Fruit fly (Drosophila melanogaster) whole organism, prepupa: ENCODE measurements around the gene CG32263.

Experiments used
- Blimp-1 ChIP-seq: fragments of 200-800 bp; sonication (Bioruptor generic); optimal IDR thresholded peaks from 3 replicates; lab custom pipeline; 2017; ENCODE audit warnings: missing biosample characterization, missing genetic modification characterization, mild to moderate bottlenecking, moderate library complexity, missing genetic modification reagents
- CG10631 ChIP-seq: fragments of 200-800 bp; sonication (Bioruptor generic); optimal IDR thresholded peaks from 2 replicates; lab custom pipeline; 2016; ENCODE audit warnings: missing biosample characterization, missing genetic modification characterization
- CG11294 ChIP-seq: fragments of 200-800 bp; sonication (Bioruptor generic); IDR thresholded peaks from 2 replicates; pipeline ENCODE4 v1.3.6; 2022; ENCODE audit warnings: missing biosample characterization, missing genetic modification characterization
- CG11762 ChIP-seq: fragments of 200-800 bp; sonication (Bioruptor generic); optimal IDR thresholded peaks from 3 replicates; lab custom pipeline; 2016; ENCODE audit warnings: missing biosample characterization, missing genetic modification characterization; ENCODE audit not compliant: insufficient read depth
- CG16779 ChIP-seq: fragments of 200-800 bp; sonication (Bioruptor generic); optimal IDR thresholded peaks from 3 replicates; lab custom pipeline; 2017; ENCODE audit warnings: missing biosample characterization, mild to moderate bottlenecking, missing genetic modification characterization
- CG3032 ChIP-seq: fragments of 200-800 bp; optimal IDR thresholded peaks from 2 replicates; lab custom pipeline; 2019; ENCODE audit warnings: missing biosample characterization, mild to moderate bottlenecking, missing genetic modification characterization, moderate library complexity
- CG31627 ChIP-seq: fragments of 200-800 bp; sonication (Bioruptor generic); optimal IDR thresholded peaks from 3 replicates; lab custom pipeline; 2016; ENCODE audit warnings: missing biosample characterization, missing genetic modification characterization
- CG34406 ChIP-seq: fragments of 200-800 bp; sonication (Bioruptor generic); optimal IDR thresholded peaks from 3 replicates; lab custom pipeline; 2016; ENCODE audit warnings: missing biosample characterization, missing genetic modification characterization
- CG3919 ChIP-seq: fragments of 200-800 bp; sonication (Bioruptor generic); optimal IDR thresholded peaks from 3 replicates; lab custom pipeline; 2016; ENCODE audit warnings: missing biosample characterization, missing genetic modification characterization
- CG4318 ChIP-seq: fragments of 200-800 bp; sonication (Bioruptor generic); optimal IDR thresholded peaks from 3 replicates; lab custom pipeline; 2017; ENCODE audit warnings: missing biosample characterization, mild to moderate bottlenecking, missing genetic modification characterization
- CG6163 ChIP-seq: fragments of 200-800 bp; sonication (Bioruptor generic); IDR thresholded peaks from 3 replicates; pipeline ENCODE4 v1.3.6; 2022; ENCODE audit warnings: missing biosample characterization, missing genetic modification characterization
- CG6276 ChIP-seq: fragments of 200-800 bp; sonication (Bioruptor generic); optimal IDR thresholded peaks from 2 replicates; lab custom pipeline; 2017; ENCODE audit warnings: missing biosample characterization, mild to moderate bottlenecking, missing genetic modification characterization
- CG6792 ChIP-seq: fragments of 200-800 bp; sonication (Bioruptor generic); optimal IDR thresholded peaks from 3 replicates; lab custom pipeline; 2016; ENCODE audit warnings: missing biosample characterization, missing genetic modification characterization
- CG6808 ChIP-seq: fragments of 200-800 bp; sonication (Bioruptor generic); optimal IDR thresholded peaks from 3 replicates; lab custom pipeline; 2017; ENCODE audit warnings: missing biosample characterization, missing genetic modification characterization, mild to moderate bottlenecking, moderate library complexity, missing genetic modification reagents
- CG7368 ChIP-seq: fragments of 200-800 bp; sonication (Bioruptor generic); optimal IDR thresholded peaks from 3 replicates; lab custom pipeline; 2016; ENCODE audit warnings: missing biosample characterization, missing genetic modification characterization
- CG8119 ChIP-seq: fragments of 200-800 bp; sonication (Bioruptor generic); IDR thresholded peaks from 3 replicates; pipeline ENCODE4 v1.3.6; 2022; ENCODE audit warnings: missing biosample characterization, missing genetic modification characterization
- CG8319 ChIP-seq: fragments of 200-800 bp; sonication (Bioruptor generic); optimal IDR thresholded peaks from 3 replicates; lab custom pipeline; 2016; ENCODE audit warnings: missing biosample characterization, missing genetic modification characterization
- CG8632 ChIP-seq: fragments of 200-800 bp; sonication (Bioruptor generic); optimal IDR thresholded peaks from 3 replicates; lab custom pipeline; 2016; ENCODE audit warnings: missing biosample characterization, missing genetic modification characterization
- CG9139 ChIP-seq: fragments of 200-800 bp; sonication (Bioruptor generic); optimal IDR thresholded peaks from 3 replicates; lab custom pipeline; 2017; ENCODE audit warnings: missing biosample characterization, mild to moderate bottlenecking, missing genetic modification characterization
- Eip78C ChIP-seq: fragments of 200-800 bp; sonication (Bioruptor generic); peaks from one replicate; lab custom pipeline; 2016; ENCODE audit warnings: missing biosample characterization, missing genetic modification characterization
- Eip93F ChIP-seq: fragments of 200-800 bp; sonication (Bioruptor generic); optimal IDR thresholded peaks from 2 replicates; lab custom pipeline; 2016; ENCODE audit warnings: missing biosample characterization, mild to moderate bottlenecking, missing genetic modification characterization
- Ets96B ChIP-seq: fragments of 200-800 bp; optimal IDR thresholded peaks from 2 replicates; lab custom pipeline; 2019; ENCODE audit warnings: missing biosample characterization, mild to moderate bottlenecking, missing genetic modification characterization, moderate library complexity
- Hr38 ChIP-seq: sonication (Bioruptor generic); optimal IDR thresholded peaks from 2 replicates; lab custom pipeline; 2016; ENCODE audit warnings: missing biosample characterization, missing genetic modification characterization
- Lpt ChIP-seq: fragments of 200-800 bp; sonication (Bioruptor generic); optimal IDR thresholded peaks from 3 replicates; lab custom pipeline; 2016; ENCODE audit warnings: missing biosample characterization, missing genetic modification characterization
- Met ChIP-seq: fragments of 200-800 bp; sonication (Bioruptor generic); optimal IDR thresholded peaks from 3 replicates; lab custom pipeline; 2016; ENCODE audit warnings: missing biosample characterization, missing genetic modification characterization
- OdsH ChIP-seq: fragments of 200-800 bp; sonication (Bioruptor generic); optimal IDR thresholded peaks from 3 replicates; lab custom pipeline; 2016; ENCODE audit warnings: missing biosample characterization, missing genetic modification characterization
- Sox102F ChIP-seq: fragments of 200-800 bp; sonication (Bioruptor generic); optimal IDR thresholded peaks from 2 replicates; lab custom pipeline; 2016; ENCODE audit warnings: missing biosample characterization, mild to moderate bottlenecking, missing genetic modification characterization
- Sox15 ChIP-seq: fragments of 200-800 bp; sonication (Bioruptor generic); optimal IDR thresholded peaks from 3 replicates; lab custom pipeline; 2016; ENCODE audit warnings: missing biosample characterization, missing genetic modification characterization
- achi ChIP-seq: fragments of 200-800 bp; sonication (Bioruptor generic); optimal IDR thresholded peaks from 3 replicates; lab custom pipeline; 2016; ENCODE audit warnings: missing biosample characterization, missing genetic modification characterization
- cyc ChIP-seq: fragments of 200-800 bp; sonication (Bioruptor generic); optimal IDR thresholded peaks from 3 replicates; lab custom pipeline; 2016; ENCODE audit warnings: missing biosample characterization, missing genetic modification characterization
- dac ChIP-seq: fragments of 200-800 bp; sonication (Bioruptor generic); optimal IDR thresholded peaks from 2 replicates; lab custom pipeline; 2017; ENCODE audit warnings: missing biosample characterization, mild to moderate bottlenecking, missing genetic modification characterization
- dsx ChIP-seq: fragments of 200-800 bp; optimal IDR thresholded peaks from 3 replicates; lab custom pipeline; 2019; ENCODE audit warnings: missing biosample characterization, mild to moderate bottlenecking, missing genetic modification characterization, moderate library complexity; ENCODE audit not compliant: poor library complexity, severe bottlenecking
- eg ChIP-seq: fragments of 200-800 bp; sonication (Bioruptor generic); IDR thresholded peaks from 3 replicates; pipeline ENCODE4 v1.3.6; 2022; ENCODE audit warnings: missing biosample characterization, missing genetic modification characterization
- esn ChIP-seq: fragments of 200-800 bp; sonication (Bioruptor generic); optimal IDR thresholded peaks from 2 replicates; lab custom pipeline; 2016; ENCODE audit warnings: missing biosample characterization, mild to moderate bottlenecking, missing genetic modification characterization, moderate library complexity
- fd59A ChIP-seq: fragments of 200-800 bp; sonication (Bioruptor generic); optimal IDR thresholded peaks from 2 replicates; lab custom pipeline; 2017; ENCODE audit warnings: missing biosample characterization, mild to moderate bottlenecking, missing genetic modification characterization, missing genetic modification reagents
- fkh ChIP-seq: fragments of 200-800 bp; sonication (Bioruptor generic); optimal IDR thresholded peaks from 3 replicates; lab custom pipeline; 2017; ENCODE audit warnings: missing biosample characterization, mild to moderate bottlenecking, missing genetic modification characterization, moderate library complexity
- lz ChIP-seq: fragments of 200-800 bp; sonication (Bioruptor generic); optimal IDR thresholded peaks from 3 replicates; lab custom pipeline; 2016; ENCODE audit warnings: missing biosample characterization, missing genetic modification characterization
- salr ChIP-seq, 2 experiments: fragments of 200-800 bp; sonication (Bioruptor generic); optimal IDR thresholded peaks; 3 replicates each; lab custom pipeline; 2016 to 2018; ENCODE audit warnings: missing biosample characterization in 2 of 2, missing genetic modification characterization in 2 of 2, mild to moderate bottlenecking in 1 of 2
- ss ChIP-seq, 2 experiments: fragments of 200-800 bp; sonication (Bioruptor generic); optimal IDR thresholded peaks; 2 replicates in 1 of 2; 3 replicates in 1 of 2; lab custom pipeline; 2017 to 2018; ENCODE audit warnings: mild to moderate bottlenecking in 2 of 2, missing biosample characterization in 2 of 2, missing genetic modification characterization in 2 of 2, moderate library complexity in 1 of 2
- svp ChIP-seq: fragments of 200-800 bp; sonication (Bioruptor generic); peaks from one replicate; lab custom pipeline; 2016; ENCODE audit warnings: missing biosample characterization, missing genetic modification characterization
- topi ChIP-seq: fragments of 200-800 bp; sonication (Bioruptor generic); optimal IDR thresholded peaks from 3 replicates; lab custom pipeline; 2016; ENCODE audit warnings: missing biosample characterization, missing genetic modification characterization
- vri ChIP-seq: fragments of 200-800 bp; sonication (Bioruptor generic); optimal IDR thresholded peaks from 3 replicates; lab custom pipeline; 2016; ENCODE audit warnings: missing biosample characterization, mild to moderate bottlenecking, missing genetic modification characterization

CG32263 gene

dm6 chr3L:3785002-3785661 lies 25.8 kb downstream of the CG32263 start (continued):
- TF ChIP-seq CG6792 (peak; percentile 99), Met (peak; percentile 99), CG31627 (peak; percentile 99), CG11762 (peak; percentile 97), CG8319 (peak; percentile 99), CG10631 (GFP tag; lab: Kevin White, UChicago) (peak; percentile 99), CG34406 (GFP tag; lab: Kevin White, UChicago) (peak; percentile 99), CG16779 (tag; lab: Kevin White, UChicago) (peak; percentile 96), CG9139 (GFP tag; lab: Kevin White, UChicago) (peak; percentile 90), Sox15 (GFP tag; lab: Kevin White, UChicago) (peak; percentile 99), Eip93F (peak; percentile 97), dsx (GFP tag; lab: Kevin White, UChicago) (peak; percentile 96), Hr38 (GFP tag; lab: Kevin White, UChicago) (peak; percentile 97), cyc (GFP tag; lab: Kevin White, UChicago) (peak; percentile 98)
- TF ChIP-seq, all 60 proteins: peak for 60

dm6 chr3L:3784001-3784400 lies 26.9 kb downstream of the CG32263 start:
- peak; percentile 29; the same call in 1 of the 3 replicates for TF ChIP-seq eg (GFP tag; lab: Robert Waterston, UW)
- peak; percentile 22 for TF ChIP-seq Eip78C (GFP tag; lab: Kevin White, UChicago)
- TF ChIP-seq CG8319, result no peak
- TF ChIP-seq OdsH (GFP tag; lab: Kevin White, UChicago), result no peak
- peak; percentile 0 for TF ChIP-seq svp (GFP tag; lab: Kevin White, UChicago)
- TF ChIP-seq salr (GFP tag; optimal IDR thresholded peaks at IDR 0.05; lab: Kevin White, UChicago), result no peak
- peak in 1 of 2 experiments; percentile 19 for TF ChIP-seq ss (GFP tag; optimal IDR thresholded peaks at IDR 0.05; lab: Kevin White, UChicago)
- peak; percentile 22 for TF ChIP-seq dsx (GFP tag; lab: Kevin White, UChicago)
- TF ChIP-seq CG6276 (GFP tag; lab: Kevin White, UChicago), result peak; percentile 25
- no peak for TF ChIP-seq dac (GFP tag; lab: Kevin White, UChicago)

- TF ChIP-seq CG10631 (GFP tag; lab: Kevin White, UChicago) (no peak), CG4318 (GFP tag; lab: Kevin White, UChicago) (no peak), CG6163 (GFP tag; lab: Robert Waterston, UW) (0 out of 3 replicates have a peak, but pooled peaks have one; percentile 11)
Measured at dm6 chr3L:3783436-3783835, 27.5 kb downstream of the CG32263 start.

dm6 chr3L:3782584-3783218 lies 28.2 kb downstream of the CG32263 start:
- TF ChIP-seq lz (GFP tag; lab: Kevin White, UChicago) (no peak), CG8632 (GFP tag; lab: Kevin White, UChicago) (no peak), CG8119 (GFP tag; lab: Robert Waterston, UW) (no peak), CG3919 (GFP tag; lab: Kevin White, UChicago) (peak; percentile 4), esn (no peak), Lpt (GFP tag; lab: Kevin White, UChicago) (no peak), CG3032 (tag; lab: Kevin White, UChicago) (no peak), vri (GFP tag; lab: Kevin White, UChicago) (no peak), fd59A (GFP tag; lab: Kevin White, UChicago) (no peak), CG6163 (GFP tag; lab: Robert Waterston, UW) (peak; percentile 5; the same call in 1 of the 3 replicates), Eip78C (GFP tag; lab: Kevin White, UChicago) (peak; percentile 55), fkh (no peak), Met (no peak), Blimp-1 (GFP tag; lab: Kevin White, UChicago) (peak; percentile 57), Sox102F (GFP tag; lab: Kevin White, UChicago) (peak; percentile 35), topi (GFP tag; lab: Kevin White, UChicago) (no peak), CG9139 (GFP tag; lab: Kevin White, UChicago) (no peak), CG6808 (GFP tag; lab: Kevin White, UChicago) (peak; percentile 40), CG11294 (GFP tag; lab: Robert Waterston, UW) (no peak), CG34406 (GFP tag; lab: Kevin White, UChicago) (no peak), CG10631 (GFP tag; lab: Kevin White, UChicago) (no peak), Ets96B (tag; lab: Kevin White, UChicago) (no peak), CG7368 (GFP tag; lab: Kevin White, UChicago) (no peak), achi (GFP tag; lab: Kevin White, UChicago) (no peak), svp (GFP tag; lab: Kevin White, UChicago) (peak; percentile 57), ss (GFP tag; optimal IDR thresholded peaks at IDR 0.05; lab: Kevin White, UChicago) (peak; percentile 70 to 86), cyc (GFP tag; lab: Kevin White, UChicago) (no peak), CG16779 (tag; lab: Kevin White, UChicago) (no peak), CG11762 (no peak)
